Worm (Caenorhabditis elegans): ENCODE data around the gene C48B4.11.

ce11 chrIII:9608650-9609049 is 42.7 kb upstream of the C48B4.11 start, which contains the start of gene clec-161:
- no peak for TF ChIP-seq nhr-76 (tag; optimal IDR thresholded peaks at IDR 0.05)
- TF ChIP-seq elt-1 (tag; optimal IDR thresholded peaks at IDR 0.05), result no peak

All from whole organism, L3 larva.